Worm (Caenorhabditis elegans) whole organism, L4 larva: Measurements from ENCODE around the gene C46C11.4.

Experiments used
- F10B5.3 ChIP-seq: sonication (generic microtip); optimal IDR thresholded peaks from 2 replicates; lab custom pipeline; 2016; ENCODE audit warnings: mild to moderate bottlenecking, missing genetic modification characterization, missing compliant biosample characterization
- F26F4.8 ChIP-seq: fragments of 200-800 bp; sonication (Bioruptor generic); conservative IDR thresholded peaks from 2 replicates; pipeline ENCODE4 v1.3.6; 2022; ENCODE audit warnings: missing genetic modification characterization, missing compliant biosample characterization
- F44E2.7 ChIP-seq: fragments of 200-800 bp; sonication (Bioruptor generic); IDR thresholded peaks from 2 replicates; pipeline ENCODE4 v2.1.2; 2022; ENCODE audit warnings: missing genetic modification characterization, missing compliant biosample characterization
- Y48G9A.11 ChIP-seq: fragments of 200-800 bp; sonication (Bioruptor generic); IDR thresholded peaks from 2 replicates; pipeline ENCODE4 v1.3.6; 2022; ENCODE audit warnings: missing genetic modification reagents, missing genetic modification characterization, missing compliant biosample characterization
- aha-1 ChIP-seq: fragments of 150-350 bp; peaks from one replicate; lab custom pipeline; 2014; ENCODE audit warnings: missing biosample characterization, missing genetic modification characterization
- arid-1 ChIP-seq: fragments of 200-800 bp; sonication (Bioruptor generic); conservative IDR thresholded peaks from 2 replicates; pipeline ENCODE4 v1.3.6; 2022; ENCODE audit warnings: missing genetic modification reagents, missing genetic modification characterization, missing compliant biosample characterization
- attf-4 ChIP-seq: sonication (generic microtip); optimal IDR thresholded peaks from 3 replicates; lab custom pipeline; 2017; ENCODE audit warnings: missing biosample characterization, missing genetic modification characterization
- ceh-32 ChIP-seq: sonication (generic microtip); optimal IDR thresholded peaks from 2 replicates; lab custom pipeline; 2016; ENCODE audit warnings: mild to moderate bottlenecking, missing genetic modification characterization, missing compliant biosample characterization; ENCODE audit not compliant: poor library complexity
- cey-2 ChIP-seq: sonication (generic microtip); optimal IDR thresholded peaks from 3 replicates; lab custom pipeline; 2017; ENCODE audit warnings: missing genetic modification characterization, mild to moderate bottlenecking, missing compliant biosample characterization, antibody characterized with exemption, borderline replicate concordance; ENCODE audit not compliant: insufficient read depth
- dmd-6 ChIP-seq: fragments of 200-800 bp; sonication (Bioruptor generic); IDR thresholded peaks from 2 replicates; pipeline ENCODE4 v1.3.6; 2022; ENCODE audit warnings: missing genetic modification reagents, missing genetic modification characterization, missing compliant biosample characterization
- dmd-8 ChIP-seq: fragments of 200-800 bp; sonication (Bioruptor generic); IDR thresholded peaks from 2 replicates; pipeline ENCODE4 v1.3.6; 2022; ENCODE audit warnings: missing genetic modification characterization, missing compliant biosample characterization
- dpl-1 ChIP-seq: fragments of 150-350 bp; optimal IDR thresholded peaks from 2 replicates; lab custom pipeline; 2014; ENCODE audit warnings: missing biosample characterization, missing genetic modification reagents, missing genetic modification characterization
- fos-1 ChIP-seq: fragments of 150-350 bp; optimal IDR thresholded peaks from 2 replicates; lab custom pipeline; 2014; ENCODE audit warnings: missing biosample characterization, missing genetic modification characterization
- gei-8 ChIP-seq: fragments of 200-800 bp; sonication (Bioruptor generic); optimal IDR thresholded peaks from 2 replicates; lab custom pipeline; 2018; ENCODE audit warnings: mild to moderate bottlenecking, missing genetic modification characterization, missing compliant biosample characterization
- hlh-30 ChIP-seq: sonication (generic microtip); optimal IDR thresholded peaks from 2 replicates; lab custom pipeline; 2017; ENCODE audit warnings: antibody characterized with exemption, mild to moderate bottlenecking, missing genetic modification characterization, missing compliant biosample characterization; ENCODE audit not compliant: insufficient read depth
- hmg-1.1 ChIP-seq: fragments of 200-800 bp; sonication (Bioruptor generic); IDR thresholded peaks from 2 replicates; pipeline ENCODE4 v1.3.6; 2022; ENCODE audit warnings: missing genetic modification reagents, missing genetic modification characterization, missing compliant biosample characterization
- jun-1 ChIP-seq: fragments of 150-350 bp; optimal IDR thresholded peaks from 2 replicates; lab custom pipeline; 2014; ENCODE audit warnings: missing biosample characterization, missing genetic modification reagents, missing genetic modification characterization
- lsy-2 ChIP-seq, 2 experiments: fragments of 150-350 bp in 1 of 2; sonication (generic microtip) in 1 of 2; optimal IDR thresholded peaks; 2 replicates each; lab custom pipeline; 2014 to 2017; ENCODE audit warnings: missing biosample characterization in 2 of 2, missing genetic modification characterization in 2 of 2
- mdl-1 ChIP-seq, 2 experiments: fragments of 150-350 bp in 1 of 2; sonication (generic microtip) in 1 of 2; optimal IDR thresholded peaks; 2 replicates each; lab custom pipeline; 2014 to 2017; ENCODE audit warnings: missing biosample characterization in 2 of 2, missing genetic modification characterization in 2 of 2
- mdt-29 ChIP-seq: fragments of 200-800 bp; sonication (Bioruptor generic); IDR thresholded peaks from 2 replicates; pipeline ENCODE4 v1.3.6; 2022; ENCODE audit warnings: missing genetic modification reagents, missing genetic modification characterization, missing compliant biosample characterization
- mes-2 ChIP-seq: sonication (generic microtip); optimal IDR thresholded peaks from 2 replicates; lab custom pipeline; 2016; ENCODE audit warnings: missing genotype, mild to moderate bottlenecking, missing genetic modification characterization, missing compliant biosample characterization; ENCODE audit not compliant: poor library complexity, severe bottlenecking
- mxl-3 ChIP-seq: fragments of 200-800 bp; sonication (Bioruptor generic); optimal IDR thresholded peaks from 2 replicates; lab custom pipeline; 2018; ENCODE audit warnings: mild to moderate bottlenecking, missing genetic modification characterization, missing compliant biosample characterization
- nhr-28 ChIP-seq: fragments of 150-350 bp; optimal IDR thresholded peaks from 2 replicates; lab custom pipeline; 2014; ENCODE audit warnings: missing biosample characterization, missing genetic modification characterization
- nhr-48 ChIP-seq: sonication (generic microtip); optimal IDR thresholded peaks from 2 replicates; lab custom pipeline; 2016; ENCODE audit warnings: mild to moderate bottlenecking, missing genetic modification characterization, missing compliant biosample characterization
- nhr-6 ChIP-seq: fragments of 150-350 bp; optimal IDR thresholded peaks from 2 replicates; lab custom pipeline; 2014; ENCODE audit warnings: missing biosample characterization, missing genetic modification characterization
- saeg-2 ChIP-seq: fragments of 200-800 bp; sonication (Bioruptor generic); IDR thresholded peaks from 2 replicates; pipeline ENCODE4 v1.3.6; 2022; ENCODE audit warnings: missing genetic modification reagents, missing genetic modification characterization, missing compliant biosample characterization
- sdz-12 ChIP-seq: fragments of 200-800 bp; sonication (Bioruptor generic); optimal IDR thresholded peaks from 2 replicates; lab custom pipeline; 2018; ENCODE audit warnings: mild to moderate bottlenecking, missing genetic modification characterization, missing compliant biosample characterization
- set-16 ChIP-seq: fragments of 200-800 bp; sonication (Bioruptor generic); IDR thresholded peaks from 2 replicates; pipeline ENCODE4 v1.3.6; 2022; ENCODE audit warnings: missing genetic modification reagents, missing genetic modification characterization, missing compliant biosample characterization
- snpc-4 ChIP-seq: fragments of 150-350 bp; optimal IDR thresholded peaks from 2 replicates; lab custom pipeline; 2014; ENCODE audit warnings: missing biosample characterization, missing genetic modification characterization
- tag-97 ChIP-seq: fragments of 200-800 bp; sonication (Bioruptor generic); IDR thresholded peaks from 2 replicates; pipeline ENCODE4 v1.3.6; 2022; ENCODE audit warnings: missing genetic modification characterization, missing compliant biosample characterization
- unc-39 ChIP-seq: sonication (generic microtip); optimal IDR thresholded peaks from 2 replicates; lab custom pipeline; 2017; ENCODE audit warnings: missing biosample characterization, missing genetic modification characterization
- unc-62 ChIP-seq, 3 experiments: fragments of 150-350 bp in 1 of 3; sonication (generic microtip); optimal IDR thresholded peaks in 2 of 3; peaks in 1 of 3; 1 replicate in 1 of 3; 2 replicates in 2 of 3; lab custom pipeline; 2014 to 2017; ENCODE audit warnings: missing biosample characterization in 3 of 3, missing genetic modification characterization in 3 of 3, missing genetic modification reagents in 3 of 3, missing genotype in 1 of 3
- zfp-2 ChIP-seq: sonication (generic microtip); optimal IDR thresholded peaks from 2 replicates; lab custom pipeline; 2016; ENCODE audit warnings: mild to moderate bottlenecking, missing genetic modification characterization, missing compliant biosample characterization
- ztf-7 ChIP-seq: fragments of 150-350 bp; optimal IDR thresholded peaks from 2 replicates; lab custom pipeline; 2014; ENCODE audit warnings: missing biosample characterization, missing genetic modification characterization

C46C11.4 gene

ce11 chrX:4647104-4647503, at the start of gene C46C11.4:
C46C11.4 (minus strand) TSS chrX:4647204.
- TF ChIP-seq sdz-12 (no peak), cey-2 (tag; lab: Kevin White, UChicago) (no peak), snpc-4 (tag; lab: Kevin White, UChicago) (no peak), fos-1 (tag; lab: Kevin White, UChicago) (no peak), saeg-2 (GFP tag; lab: Robert Waterston, UW) (no peak), hmg-1.1 (GFP tag; lab: Robert Waterston, UW) (no peak), gei-8 (no peak), dpl-1 (GFP tag; lab: Kevin White, UChicago) (no peak)

- no peak for TF ChIP-seq dmd-6 (GFP tag; lab: Robert Waterston, UW)
Observed at ce11 chrX:4694611-4695370, 47.8 kb upstream of the C46C11.4 start.

ce11 chrX:4691148-4691773, 44.3 kb upstream of the C46C11.4 start, which contains the start of gene K02G10.5:
K02G10.5 (minus strand) TSS chrX:4691198.
- TF ChIP-seq mxl-3 (no peak), set-16 (GFP tag; lab: Robert Waterston, UW) (no peak), unc-62 (GFP tag; optimal IDR thresholded peaks at IDR 0.05 in 1 of 2; lab: Kevin White, UChicago) (peak in 1 of 2 experiments; percentile 79), unc-62 (tag; optimal IDR thresholded peaks at IDR 0.05; lab: Kevin White, UChicago) (no peak), zfp-2 (tag; lab: Kevin White, UChicago) (no peak), sdz-12 (no peak), F44E2.7 (no peak), jun-1 (tag; lab: Kevin White, UChicago) (no peak), dmd-8 (GFP tag; lab: Robert Waterston, UW) (no peak), mdt-29 (GFP tag; lab: Robert Waterston, UW) (no peak), aha-1 (tag; lab: Kevin White, UChicago) (peak; percentile 62), tag-97 (GFP tag; lab: Robert Waterston, UW) (no peak), unc-39 (tag; lab: Kevin White, UChicago) (no peak)

- TF ChIP-seq unc-62 (GFP tag; optimal IDR thresholded peaks at IDR 0.05 in 1 of 2; lab: Kevin White, UChicago) (peak in 1 of 2 experiments; percentile 55), unc-62 (tag; optimal IDR thresholded peaks at IDR 0.05; lab: Kevin White, UChicago) (no peak), hlh-30 (tag; lab: Kevin White, UChicago) (peak; percentile 3), lsy-2 (tag; optimal IDR thresholded peaks at IDR 0.05; lab: Kevin White, UChicago) (no peak), F26F4.8 (GFP tag; lab: Robert Waterston, UW) (no peak), mdl-1 (tag; optimal IDR thresholded peaks at IDR 0.05; lab: Kevin White, UChicago) (peak in 1 of 2 experiments; percentile 23), arid-1 (no peak), ceh-32 (tag; lab: Kevin White, UChicago) (no peak), nhr-28 (tag; lab: Kevin White, UChicago) (peak; percentile 33), F10B5.3 (tag; lab: Kevin White, UChicago) (no peak)
Observed at ce11 chrX:4685579-4685978, 38.6 kb upstream of the C46C11.4 start.

- no peak for TF ChIP-seq mes-2 (tag; lab: Kevin White, UChicago)
- TF ChIP-seq attf-4, result no peak
- TF ChIP-seq nhr-6, result no peak
- TF ChIP-seq nhr-48 (tag; lab: Kevin White, UChicago), result no peak
- TF ChIP-seq ztf-7, result no peak
- TF ChIP-seq hmg-1.1 (GFP tag; lab: Robert Waterston, UW), result no peak
- TF ChIP-seq Y48G9A.11 (GFP tag; lab: Robert Waterston, UW), result no peak
- TF ChIP-seq, all 104 proteins: peak for 0
Observed at ce11 chrX:4682616-4683015, 35.6 kb upstream of the C46C11.4 start, which contains the start of gene K02G10.15. K02G10.15 (minus strand) TSS chrX:4682716.
